Worm (Caenorhabditis elegans) whole organism, L4/young adult: ENCODE measurements around the gene T26C11.9.

Experiments
- W03F9.2 ChIP-seq: fragments of 150-350 bp; optimal IDR thresholded peaks from 2 replicates; lab custom pipeline; 2014; ENCODE audit warnings: missing biosample characterization, missing genetic modification characterization
- dao-5 ChIP-seq: sonication (generic microtip); optimal IDR thresholded peaks from 2 replicates; lab custom pipeline; 2016; ENCODE audit warnings: missing genotype, missing genetic modification characterization, moderate library complexity, missing compliant biosample characterization
- him-1 ChIP-seq: sonication (generic microtip); optimal IDR thresholded peaks from 2 replicates; lab custom pipeline; 2016; ENCODE audit warnings: missing genotype, missing genetic modification reagents, missing genetic modification characterization, missing compliant biosample characterization

Gene T26C11.9

ce11 chrX:1853596-1853995 lies at the start of gene T26C11.9:
T26C11.9 (minus strand) TSS chrX:1853849.
- TF ChIP-seq W03F9.2 (tag; lab: Kevin White, UChicago) (no peak), dao-5 (tag; lab: Kevin White, UChicago) (no peak), him-1 (tag; lab: Kevin White, UChicago) (no peak)

- no peak for TF ChIP-seq him-1 (tag; lab: Kevin White, UChicago)
- TF ChIP-seq W03F9.2 (tag; lab: Kevin White, UChicago): no peak
- no peak for TF ChIP-seq dao-5 (tag; lab: Kevin White, UChicago)
Observed at ce11 chrX:1901480-1901879, 47.8 kb upstream of the T26C11.9 start.

ce11 chrX:1897243-1897642 lies 43.6 kb upstream of the T26C11.9 start, which contains the start of gene B0294.1:
B0294.1 (minus strand) TSS chrX:1897343.
- TF ChIP-seq him-1 (tag; lab: Kevin White, UChicago): no peak
- TF ChIP-seq dao-5 (tag; lab: Kevin White, UChicago): no peak
- TF ChIP-seq W03F9.2 (tag; lab: Kevin White, UChicago): no peak

ce11 chrX:1891887-1892286 lies 38.2 kb upstream of the T26C11.9 start, which contains the start of gene B0294.3:
B0294.3 (plus strand) TSS chrX:1892187.
- TF ChIP-seq W03F9.2 (tag; lab: Kevin White, UChicago): no peak

- TF ChIP-seq W03F9.2 (tag; lab: Kevin White, UChicago): no peak
- no peak for TF ChIP-seq him-1 (tag; lab: Kevin White, UChicago)
- no peak for TF ChIP-seq dao-5 (tag; lab: Kevin White, UChicago)
Observed at ce11 chrX:1890817-1891216, 37.2 kb upstream of the T26C11.9 start.

- peak; percentile 54 for TF ChIP-seq him-1 (tag; lab: Kevin White, UChicago)
- no peak for TF ChIP-seq W03F9.2 (tag; lab: Kevin White, UChicago)
Observed at ce11 chrX:1888445-1889035, 34.9 kb upstream of the T26C11.9 start.

ce11 chrX:1880665-1881064 lies 27.0 kb upstream of the T26C11.9 start:
- TF ChIP-seq him-1 (tag; lab: Kevin White, UChicago) (peak; percentile 23), dao-5 (tag; lab: Kevin White, UChicago) (peak; percentile 8), W03F9.2 (tag; lab: Kevin White, UChicago) (no peak)

- TF ChIP-seq dao-5 (tag; lab: Kevin White, UChicago) (no peak), W03F9.2 (tag; lab: Kevin White, UChicago) (no peak), him-1 (tag; lab: Kevin White, UChicago) (no peak)
Observed at ce11 chrX:1870991-1871390, 17.3 kb upstream of the T26C11.9 start.

- no peak for TF ChIP-seq W03F9.2 (tag; lab: Kevin White, UChicago)
- no peak for TF ChIP-seq him-1 (tag; lab: Kevin White, UChicago)
- no peak for TF ChIP-seq dao-5 (tag; lab: Kevin White, UChicago)
Observed at ce11 chrX:1864946-1865345, 11.3 kb upstream of the T26C11.9 start, which contains the start of gene tbx-41. tbx-41 (plus strand) TSS chrX:1865246.

ce11 chrX:1860422-1860821 lies 6.8 kb upstream of the T26C11.9 start, which contains the start of gene T26C11.8:
T26C11.8 (plus strand) TSS chrX:1860722.
- no peak for TF ChIP-seq W03F9.2 (tag; lab: Kevin White, UChicago)
- TF ChIP-seq him-1 (tag; lab: Kevin White, UChicago): no peak
- TF ChIP-seq dao-5 (tag; lab: Kevin White, UChicago): no peak

- TF ChIP-seq W03F9.2 (tag; lab: Kevin White, UChicago) (no peak), dao-5 (tag; lab: Kevin White, UChicago) (peak; percentile 8)
Observed at ce11 chrX:1858616-1859015, 5.0 kb upstream of the T26C11.9 start.

- TF ChIP-seq W03F9.2 (tag; lab: Kevin White, UChicago) (no peak), him-1 (tag; lab: Kevin White, UChicago) (no peak), dao-5 (tag; lab: Kevin White, UChicago) (no peak)
Observed at ce11 chrX:1857777-1858176, 4.1 kb upstream of the T26C11.9 start.

- no peak for TF ChIP-seq him-1 (tag; lab: Kevin White, UChicago)
- no peak for TF ChIP-seq dao-5 (tag; lab: Kevin White, UChicago)
- TF ChIP-seq W03F9.2 (tag; lab: Kevin White, UChicago): no peak
Observed at ce11 chrX:1856160-1856559, 2.5 kb upstream of the T26C11.9 start, which contains the start of gene ceh-39. ceh-39 (minus strand) TSS chrX:1856172.

ce11 chrX:1852636-1853035 lies 1.0 kb downstream of the T26C11.9 start, which contains the start of gene ceh-21:
ceh-21 (minus strand) TSS chrX:1852736.
- no peak for TF ChIP-seq W03F9.2 (tag; lab: Kevin White, UChicago)
- TF ChIP-seq him-1 (tag; lab: Kevin White, UChicago): no peak
- TF ChIP-seq dao-5 (tag; lab: Kevin White, UChicago): no peak
